Fruit fly (Drosophila melanogaster): Measurements from ENCODE around the gene CG11309.

Gene CG11309

DNA sequence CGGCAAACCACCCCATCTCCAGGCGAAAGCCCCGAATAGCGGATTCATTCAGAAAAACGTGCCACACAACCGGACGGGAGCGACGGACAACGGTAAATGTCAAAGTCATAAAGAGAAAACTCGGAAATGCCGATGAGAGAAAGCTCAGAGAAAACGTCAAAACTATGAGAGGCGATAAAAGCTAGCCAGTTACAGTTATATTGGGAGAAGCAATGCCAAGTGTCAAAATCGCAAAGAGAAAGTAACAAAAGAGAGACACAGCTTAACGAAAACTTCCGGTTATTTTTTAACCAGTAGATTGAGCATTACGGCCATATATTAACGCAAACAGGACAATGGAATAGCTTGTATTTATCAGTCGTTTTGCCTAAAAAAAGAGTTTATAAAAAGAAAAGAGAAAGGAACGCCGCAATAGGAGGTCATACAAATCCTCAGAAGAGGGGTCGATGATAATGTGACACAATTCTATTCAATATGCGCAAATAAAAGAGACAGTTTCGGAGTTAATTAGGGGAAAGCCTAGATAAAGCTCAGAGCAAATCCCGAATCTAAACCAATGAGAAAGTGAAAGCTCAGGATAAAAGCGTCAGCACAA, 15.0 kb upstream of the CG11309 start:
- TF ChIP-seq psq (optimal IDR thresholded peaks at IDR 0.05) (no peak), h (optimal IDR thresholded peaks at IDR 0.05) (no peak), Myc (optimal IDR thresholded peaks at IDR 0.05) (no peak), insv (optimal IDR thresholded peaks at IDR 0.05) (no peak), ttk (optimal IDR thresholded peaks at IDR 0.05) (no peak), Sin3A (optimal IDR thresholded peaks at IDR 0.05) (no peak)

DNA sequence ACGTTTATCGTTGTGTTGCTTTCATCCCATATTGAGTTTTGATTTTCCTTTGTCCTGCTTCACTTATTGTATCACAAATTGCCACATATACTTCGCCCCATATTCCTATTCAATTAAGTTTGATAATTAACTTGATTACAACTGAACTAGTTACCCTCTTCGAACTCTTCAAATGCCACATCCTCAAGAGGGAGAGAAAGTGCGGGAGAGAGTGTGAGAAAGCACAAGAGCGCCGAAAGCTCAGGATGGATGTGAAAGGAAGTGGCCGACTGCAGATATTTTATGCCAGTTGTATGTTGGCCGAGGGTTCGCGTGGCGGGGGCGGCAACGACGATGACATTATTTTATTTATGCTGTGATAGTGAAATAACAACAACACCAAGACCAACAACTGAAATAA, 14.0 kb upstream of the CG11309 start, which contains the start of gene Rab26:
Gene Rab26 (plus strand): TSS at position 301 of the 400 bp plus-strand sequence.
- TF ChIP-seq ttk (optimal IDR thresholded peaks at IDR 0.05): no peak
- no peak for TF ChIP-seq Sin3A (optimal IDR thresholded peaks at IDR 0.05)
- no peak for TF ChIP-seq insv (optimal IDR thresholded peaks at IDR 0.05)
- TF ChIP-seq h (optimal IDR thresholded peaks at IDR 0.05): no peak
- no peak for TF ChIP-seq psq (optimal IDR thresholded peaks at IDR 0.05)
- no peak for TF ChIP-seq Myc (optimal IDR thresholded peaks at IDR 0.05)

DNA sequence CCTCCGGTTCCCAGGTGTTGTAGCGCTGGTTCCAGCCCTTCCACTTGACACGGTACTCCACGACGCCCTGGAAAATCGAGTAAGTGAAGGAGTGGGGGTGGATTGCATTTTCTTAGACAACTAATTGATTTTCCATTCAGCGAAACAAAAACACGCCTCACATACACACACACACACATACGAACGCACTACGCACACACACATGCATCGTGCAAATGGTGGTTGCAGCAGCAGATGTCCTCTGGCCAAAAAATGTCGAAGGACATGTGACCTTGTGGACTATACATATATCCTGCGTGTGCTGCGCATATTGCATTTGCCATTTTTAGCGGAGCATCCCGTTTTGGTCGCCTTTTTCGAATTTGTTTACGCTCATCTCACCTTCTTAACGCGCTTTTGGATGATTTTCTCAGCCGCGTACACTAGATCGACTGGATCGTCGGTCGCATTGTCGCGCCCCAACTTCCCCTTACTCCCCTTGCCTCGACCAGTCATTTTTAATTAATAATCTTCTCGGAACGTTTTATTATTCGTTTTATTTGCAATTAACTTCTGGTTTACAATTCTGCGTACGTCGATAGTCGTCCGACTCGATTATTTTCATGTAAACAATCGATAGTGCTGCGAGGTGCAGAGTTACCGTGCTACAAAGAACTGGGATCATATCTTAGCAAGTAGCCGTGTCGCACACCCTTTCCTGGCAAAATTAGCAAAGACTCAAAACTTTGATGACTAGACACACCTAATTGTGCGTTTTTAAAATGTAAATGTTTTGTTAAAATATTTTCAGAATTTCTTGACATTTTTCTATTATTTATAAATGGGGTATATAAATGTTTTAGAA, 13.2 kb upstream of the CG11309 start, which contains the start of gene Pc:
Gene Pc (minus strand): TSS at position 605 of the 844 bp plus-strand sequence.
- TF ChIP-seq h (optimal IDR thresholded peaks at IDR 0.05) (no peak), insv (optimal IDR thresholded peaks at IDR 0.05) (no peak), Sin3A (optimal IDR thresholded peaks at IDR 0.05) (no peak), psq (optimal IDR thresholded peaks at IDR 0.05) (no peak), Myc (optimal IDR thresholded peaks at IDR 0.05) (no peak), ttk (optimal IDR thresholded peaks at IDR 0.05) (no peak)

DNA sequence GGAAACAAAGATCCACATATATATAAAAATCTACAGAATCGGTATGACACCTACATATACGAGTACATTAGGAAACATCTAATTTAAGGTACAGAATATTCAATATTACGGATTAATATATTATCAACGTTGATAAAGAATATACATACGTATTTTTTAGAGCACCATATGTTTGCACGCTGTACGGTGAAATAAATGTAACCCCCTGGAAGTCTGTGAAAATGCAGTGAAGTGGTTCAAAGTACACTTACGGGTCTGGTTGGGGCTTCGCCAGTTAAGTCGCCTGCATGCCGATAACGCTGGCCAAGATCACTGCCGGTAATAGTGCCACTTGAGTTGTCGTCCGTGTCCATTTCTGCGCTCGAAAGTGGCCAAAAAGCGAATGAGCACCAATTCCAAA, 799 bp downstream of the CG11309 start:
- TF ChIP-seq psq (optimal IDR thresholded peaks at IDR 0.05) (no peak), insv (optimal IDR thresholded peaks at IDR 0.05) (no peak), ttk (optimal IDR thresholded peaks at IDR 0.05) (no peak), Myc (optimal IDR thresholded peaks at IDR 0.05) (no peak)

DNA sequence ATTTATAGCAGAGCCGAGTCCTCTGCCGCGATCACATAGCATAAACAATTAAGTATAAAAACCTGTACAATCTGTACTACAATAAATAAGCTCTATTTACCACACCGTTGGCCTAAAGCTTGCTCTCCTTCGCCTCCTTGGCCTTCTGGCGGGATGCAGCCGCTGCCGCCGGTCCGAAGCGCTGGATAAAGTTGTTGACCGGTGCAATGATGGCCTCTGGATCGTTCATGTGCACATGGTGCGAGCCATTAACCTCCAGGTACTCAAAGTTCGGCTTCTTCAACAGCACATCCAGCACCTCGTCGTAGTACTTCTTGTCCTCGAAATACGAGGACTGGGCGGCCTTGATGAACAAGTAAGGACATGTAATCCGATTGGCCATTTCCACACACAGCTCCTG, 2.0 kb downstream of the CG11309 start:
- no peak for TF ChIP-seq Myc (optimal IDR thresholded peaks at IDR 0.05)
- no peak for TF ChIP-seq Sin3A (optimal IDR thresholded peaks at IDR 0.05)
- TF ChIP-seq psq (optimal IDR thresholded peaks at IDR 0.05): no peak
- no peak for TF ChIP-seq insv (optimal IDR thresholded peaks at IDR 0.05)
- TF ChIP-seq h (optimal IDR thresholded peaks at IDR 0.05): no peak
- TF ChIP-seq ttk (optimal IDR thresholded peaks at IDR 0.05): no peak

- TF ChIP-seq ttk (optimal IDR thresholded peaks at IDR 0.05) (no peak), h (optimal IDR thresholded peaks at IDR 0.05) (no peak), psq (optimal IDR thresholded peaks at IDR 0.05) (no peak), Myc (optimal IDR thresholded peaks at IDR 0.05) (no peak), insv (optimal IDR thresholded peaks at IDR 0.05) (no peak)
Measured at dm6 chr3L:21301737-21302487, 2.5 kb downstream of the CG11309 start.

DNA sequence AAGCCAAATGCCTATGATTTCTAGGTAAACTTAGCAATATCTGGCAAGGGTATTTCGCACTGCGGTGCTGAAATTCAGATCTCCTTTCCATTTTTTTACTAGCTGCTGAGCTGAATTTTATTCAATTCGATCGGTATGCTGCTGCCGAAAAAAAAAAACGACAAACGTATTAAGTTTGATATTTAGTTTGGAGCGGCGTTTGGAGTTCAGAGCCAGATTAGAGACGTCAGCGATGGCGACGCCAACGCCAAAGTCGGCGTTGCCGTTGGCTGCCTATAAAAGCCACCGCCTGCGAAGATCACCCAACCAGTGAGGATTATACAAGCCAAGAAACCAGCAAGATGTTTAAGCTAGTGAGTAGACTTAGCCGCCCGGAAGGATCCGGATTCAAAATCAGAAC, 4.2 kb downstream of the CG11309 start, which contains the start of gene Cpr78Cc:
Gene Cpr78Cc (plus strand): TSS at position 301 of the 400 bp plus-strand sequence.
- no peak for TF ChIP-seq psq (optimal IDR thresholded peaks at IDR 0.05)
- TF ChIP-seq insv (optimal IDR thresholded peaks at IDR 0.05): no peak

dm6 chr3L:21299203-21299602, 5.3 kb downstream of the CG11309 start:
- TF ChIP-seq insv (optimal IDR thresholded peaks at IDR 0.05): no peak
- no peak for TF ChIP-seq h (optimal IDR thresholded peaks at IDR 0.05)
- no peak for TF ChIP-seq Sin3A (optimal IDR thresholded peaks at IDR 0.05)
- TF ChIP-seq psq (optimal IDR thresholded peaks at IDR 0.05): no peak
- no peak for TF ChIP-seq ttk (optimal IDR thresholded peaks at IDR 0.05)
- no peak for TF ChIP-seq Myc (optimal IDR thresholded peaks at IDR 0.05)

DNA sequence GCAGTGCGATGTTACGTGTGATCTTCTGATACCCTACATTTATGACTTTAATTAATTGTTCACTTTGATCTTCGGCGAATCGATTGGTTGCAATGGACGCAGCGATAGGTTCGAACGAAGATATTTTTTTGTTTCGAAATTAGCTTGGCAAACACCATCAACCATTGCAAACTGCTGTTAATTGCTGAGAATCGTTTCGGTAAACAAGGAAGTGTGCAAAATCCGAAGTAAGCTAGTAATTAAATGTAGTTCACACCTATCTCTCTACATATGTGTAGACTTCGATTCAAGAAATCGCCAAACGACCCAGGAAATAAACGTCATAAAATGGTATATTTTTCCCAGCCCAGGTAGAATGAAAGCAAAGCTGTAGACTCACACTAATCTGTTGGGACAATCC, 6.1 kb downstream of the CG11309 start, which contains the start of gene CG43702:
Gene CG43702 (plus strand): TSS at position 301 of the 400 bp plus-strand sequence.
- TF ChIP-seq h (optimal IDR thresholded peaks at IDR 0.05) (no peak), Sin3A (optimal IDR thresholded peaks at IDR 0.05) (no peak), insv (optimal IDR thresholded peaks at IDR 0.05) (no peak), ttk (optimal IDR thresholded peaks at IDR 0.05) (no peak), psq (optimal IDR thresholded peaks at IDR 0.05) (no peak), Myc (optimal IDR thresholded peaks at IDR 0.05) (no peak)

dm6 chr3L:21297703-21298102, 6.8 kb downstream of the CG11309 start, which contains the start of gene Edg78E:
Edg78E (minus strand) TSS chr3L:21297803.
- TF ChIP-seq ttk (optimal IDR thresholded peaks at IDR 0.05) (no peak), h (optimal IDR thresholded peaks at IDR 0.05) (no peak), insv (optimal IDR thresholded peaks at IDR 0.05) (no peak), Myc (optimal IDR thresholded peaks at IDR 0.05) (no peak), Sin3A (optimal IDR thresholded peaks at IDR 0.05) (no peak), psq (optimal IDR thresholded peaks at IDR 0.05) (no peak)

DNA sequence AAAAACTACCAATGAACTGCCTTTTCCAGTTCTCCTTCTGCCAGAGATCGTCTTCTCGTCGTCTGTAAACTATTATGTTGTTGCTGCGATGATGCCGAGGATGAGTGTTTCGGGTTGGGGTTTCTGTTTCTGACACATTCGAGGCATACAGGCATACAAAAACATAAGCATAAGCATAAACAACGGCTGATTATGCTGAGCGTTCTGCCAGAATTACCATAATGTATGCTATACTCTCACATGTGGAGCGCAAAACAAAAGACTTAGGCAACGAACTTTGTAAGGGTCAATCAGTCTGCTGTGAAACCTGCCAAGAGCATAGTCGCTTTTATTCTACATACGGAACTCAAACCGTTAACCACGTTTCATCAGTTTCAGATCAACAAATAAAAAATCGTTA, 10.3 kb downstream of the CG11309 start, which contains the start of gene Cpr78Cb:
Gene Cpr78Cb (plus strand): TSS at position 291 of the 400 bp plus-strand sequence.
- no peak for TF ChIP-seq Sin3A (optimal IDR thresholded peaks at IDR 0.05)
- TF ChIP-seq psq (optimal IDR thresholded peaks at IDR 0.05): no peak
- TF ChIP-seq insv (optimal IDR thresholded peaks at IDR 0.05): no peak
- no peak for TF ChIP-seq Myc (optimal IDR thresholded peaks at IDR 0.05)
- TF ChIP-seq h (optimal IDR thresholded peaks at IDR 0.05): no peak
- TF ChIP-seq ttk (optimal IDR thresholded peaks at IDR 0.05): no peak

DNA sequence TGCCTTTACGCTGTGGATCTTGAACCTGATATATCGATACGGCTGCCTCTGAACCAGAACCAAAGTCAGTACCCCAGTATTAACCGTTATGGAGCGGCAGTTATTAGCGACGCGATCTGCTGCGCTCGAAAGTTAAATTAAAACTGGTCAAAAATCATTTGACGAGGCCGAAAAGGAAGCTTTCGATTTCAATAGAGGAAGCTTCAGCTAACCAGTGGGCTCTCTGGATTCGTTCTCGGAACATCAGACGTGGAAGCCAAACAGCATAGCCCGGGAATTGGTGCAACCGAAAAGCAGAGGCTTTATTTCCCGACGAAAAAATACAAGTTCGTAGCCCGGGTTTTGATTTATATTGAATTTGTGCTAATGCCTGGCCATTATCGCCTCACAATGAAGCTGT, 11.8 kb downstream of the CG11309 start, which contains the start of gene Cpr78Ca:
Gene Cpr78Ca (minus strand): TSS at position 101 of the 400 bp plus-strand sequence.
- TF ChIP-seq insv (optimal IDR thresholded peaks at IDR 0.05) (no peak), h (optimal IDR thresholded peaks at IDR 0.05) (no peak), psq (optimal IDR thresholded peaks at IDR 0.05) (no peak), Sin3A (optimal IDR thresholded peaks at IDR 0.05) (no peak), ttk (optimal IDR thresholded peaks at IDR 0.05) (no peak), Myc (optimal IDR thresholded peaks at IDR 0.05) (no peak)
